Fruit fly (Drosophila melanogaster) whole organism, embryonic: ENCODE measurements around the gene CG5050.

Experiments
- Blimp-1 ChIP-seq: fragments of 200-800 bp; sonication (Bioruptor generic); optimal IDR thresholded peaks from 3 replicates; lab custom pipeline; 2018; ENCODE audit warnings: missing biosample characterization, missing genetic modification characterization, mild to moderate bottlenecking, moderate library complexity, missing genetic modification reagents
- CG11560 ChIP-seq: fragments of 200-800 bp; sonication (Bioruptor generic); IDR thresholded peaks from 3 replicates; pipeline ENCODE4 v1.3.6; 2022; ENCODE audit warnings: missing biosample characterization, missing genetic modification characterization
- CG12071 ChIP-seq: fragments of 200-800 bp; sonication (Bioruptor generic); optimal IDR thresholded peaks from 3 replicates; lab custom pipeline; 2018; ENCODE audit warnings: missing biosample characterization, mild to moderate bottlenecking, missing genetic modification characterization
- CG12155 ChIP-seq: fragments of 200-800 bp; sonication (Bioruptor generic); optimal IDR thresholded peaks from 3 replicates; lab custom pipeline; 2016; ENCODE audit warnings: missing biosample characterization, missing genetic modification characterization
- CG12769 ChIP-seq: fragments of 200-800 bp; sonication (Bioruptor generic); optimal IDR thresholded peaks from 2 replicates; lab custom pipeline; 2019; ENCODE audit warnings: missing biosample characterization, mild to moderate bottlenecking, missing genetic modification characterization, moderate library complexity
- CG13424 ChIP-seq: fragments of 200-800 bp; sonication (Bioruptor generic); optimal IDR thresholded peaks from 2 replicates; lab custom pipeline; 2019; ENCODE audit warnings: missing biosample characterization, mild to moderate bottlenecking, missing genetic modification characterization, moderate library complexity
- CG13775 ChIP-seq: fragments of 200-800 bp; sonication (Bioruptor generic); optimal IDR thresholded peaks from 3 replicates; lab custom pipeline; 2017; ENCODE audit warnings: missing biosample characterization, mild to moderate bottlenecking, missing genetic modification characterization
- CG15514 ChIP-seq: fragments of 200-800 bp; sonication (Bioruptor generic); optimal IDR thresholded peaks from 3 replicates; lab custom pipeline; 2017; ENCODE audit warnings: missing biosample characterization, missing genetic modification characterization, mild to moderate bottlenecking, moderate library complexity, missing genetic modification reagents
- CG16815 ChIP-seq: fragments of 200-800 bp; sonication (Bioruptor generic); optimal IDR thresholded peaks from 3 replicates; lab custom pipeline; 2017; ENCODE audit warnings: missing biosample characterization, mild to moderate bottlenecking, missing genetic modification characterization
- CG17612 ChIP-seq: fragments of 200-800 bp; sonication (Bioruptor generic); IDR thresholded peaks from 2 replicates; pipeline ENCODE4 v1.3.6; 2022; ENCODE audit warnings: missing biosample characterization, missing genetic modification characterization
- CG1792 ChIP-seq: fragments of 200-800 bp; sonication (Bioruptor generic); optimal IDR thresholded peaks from 2 replicates; lab custom pipeline; 2016; ENCODE audit warnings: missing biosample characterization, missing genetic modification characterization
- CG18619 ChIP-seq: fragments of 200-800 bp; sonication (Bioruptor generic); optimal IDR thresholded peaks from 3 replicates; lab custom pipeline; 2017; ENCODE audit warnings: missing biosample characterization, mild to moderate bottlenecking, missing genetic modification characterization
- CG3838 ChIP-seq: fragments of 200-800 bp; sonication (Bioruptor generic); optimal IDR thresholded peaks from 3 replicates; lab custom pipeline; 2016; ENCODE audit warnings: missing biosample characterization, missing genetic modification characterization
- CG4424 ChIP-seq: fragments of 200-800 bp; sonication (Bioruptor generic); optimal IDR thresholded peaks from 3 replicates; lab custom pipeline; 2016; ENCODE audit warnings: missing biosample characterization, missing genetic modification characterization
- CG5245 ChIP-seq: fragments of 200-800 bp; sonication (Bioruptor generic); optimal IDR thresholded peaks from 3 replicates; lab custom pipeline; 2016; ENCODE audit warnings: missing biosample characterization, missing genetic modification characterization
- CG6272 ChIP-seq: fragments of 200-800 bp; sonication (Bioruptor generic); IDR thresholded peaks from 2 replicates; pipeline ENCODE4 v1.3.6; 2022; ENCODE audit warnings: missing biosample characterization, missing genetic modification characterization
- CG6683 ChIP-seq: fragments of 200-800 bp; sonication (Bioruptor generic); optimal IDR thresholded peaks from 2 replicates; lab custom pipeline; 2017; ENCODE audit warnings: missing biosample characterization, mild to moderate bottlenecking, missing genetic modification characterization, missing genetic modification reagents
- CG8765 ChIP-seq: fragments of 200-800 bp; sonication (Bioruptor generic); IDR thresholded peaks from 2 replicates; pipeline ENCODE4 v1.3.6; 2022; ENCODE audit warnings: missing biosample characterization, missing genetic modification characterization
- Chrac-16 ChIP-seq: fragments of 200-800 bp; sonication (Bioruptor generic); optimal IDR thresholded peaks from 3 replicates; lab custom pipeline; 2016; ENCODE audit warnings: missing biosample characterization, missing genetic modification characterization
- CoRest ChIP-seq: fragments of 200-800 bp; sonication (Bioruptor generic); optimal IDR thresholded peaks from 3 replicates; lab custom pipeline; 2018; ENCODE audit warnings: missing biosample characterization, mild to moderate bottlenecking, missing genetic modification characterization, moderate library complexity
- D19B ChIP-seq: fragments of 200-800 bp; sonication (Bioruptor generic); optimal IDR thresholded peaks from 2 replicates; lab custom pipeline; 2017; ENCODE audit warnings: missing biosample characterization, mild to moderate bottlenecking, missing genetic modification characterization
- Hey ChIP-seq: fragments of 200-800 bp; sonication (Bioruptor generic); optimal IDR thresholded peaks from 3 replicates; lab custom pipeline; 2018; ENCODE audit warnings: missing biosample characterization, mild to moderate bottlenecking, missing genetic modification characterization
- HmgD ChIP-seq: fragments of 200-800 bp; sonication (Bioruptor generic); optimal IDR thresholded peaks from 3 replicates; lab custom pipeline; 2016; ENCODE audit warnings: missing biosample characterization, missing genetic modification characterization
- HmgZ ChIP-seq: fragments of 200-800 bp; sonication (Bioruptor generic); optimal IDR thresholded peaks from 2 replicates; lab custom pipeline; 2018; ENCODE audit warnings: missing biosample characterization, mild to moderate bottlenecking, missing genetic modification characterization
- Jarid2 ChIP-seq: fragments of 200-800 bp; sonication (Bioruptor generic); optimal IDR thresholded peaks from 3 replicates; lab custom pipeline; 2017; ENCODE audit warnings: mild to moderate bottlenecking, missing biosample characterization, missing genetic modification reagents, missing genetic modification characterization
- Ptx1 ChIP-seq: fragments of 200-800 bp; sonication (Bioruptor generic); IDR thresholded peaks from 2 replicates; pipeline ENCODE4 v1.3.6; 2022; ENCODE audit warnings: missing biosample characterization, missing genetic modification characterization
- Six4 ChIP-seq: fragments of 200-800 bp; sonication (Bioruptor generic); optimal IDR thresholded peaks from 2 replicates; lab custom pipeline; 2016; ENCODE audit warnings: missing biosample characterization, missing genetic modification characterization
- Sry-δ ChIP-seq: fragments of 200-800 bp; sonication (Bioruptor generic); optimal IDR thresholded peaks from 2 replicates; lab custom pipeline; 2016; ENCODE audit warnings: missing biosample characterization, missing genetic modification characterization
- Taf1 ChIP-seq: fragments of 200-800 bp; sonication (Bioruptor generic); IDR thresholded peaks from 2 replicates; pipeline ENCODE4 v1.3.6; 2022; ENCODE audit warnings: missing biosample characterization, missing genetic modification characterization
- Trl ChIP-seq, 3 experiments: fragments of >200 bp in 2 of 3; fragments of 200-800 bp in 1 of 3; sonication (Bioruptor generic) in 1 of 3; optimal IDR thresholded peaks; 2 replicates in 1 of 3; 3 replicates in 2 of 3; lab custom pipeline; 2016 to 2017; ENCODE audit warnings: missing biosample characterization in 1 of 3, missing genetic modification characterization in 1 of 3
- aop ChIP-seq: fragments of 200-800 bp; sonication (Bioruptor generic); IDR thresholded peaks from 2 replicates; pipeline ENCODE4 v1.3.6; 2022; ENCODE audit warnings: missing biosample characterization, missing genetic modification characterization
- ara ChIP-seq: fragments of 200-800 bp; sonication (Bioruptor generic); IDR thresholded peaks from 2 replicates; pipeline ENCODE4 v1.3.6; 2022; ENCODE audit warnings: missing biosample characterization, missing genetic modification characterization
- bbx ChIP-seq: fragments of 200-800 bp; sonication (Bioruptor generic); IDR thresholded peaks from 2 replicates; pipeline ENCODE4 v1.3.6; 2022; ENCODE audit warnings: missing biosample characterization, missing genetic modification characterization; ENCODE audit not compliant: partially characterized antibody
- dmrt11E ChIP-seq: fragments of 200-800 bp; sonication (Bioruptor generic); optimal IDR thresholded peaks from 3 replicates; lab custom pipeline; 2018; ENCODE audit warnings: missing biosample characterization, mild to moderate bottlenecking, missing genetic modification characterization, moderate library complexity
- dysf ChIP-seq: fragments of 200-800 bp; sonication (Bioruptor generic); IDR thresholded peaks from 3 replicates; pipeline ENCODE4 v1.3.6; 2022; ENCODE audit warnings: missing biosample characterization, missing genetic modification characterization
- fu2 ChIP-seq: fragments of 200-800 bp; sonication (Bioruptor generic); optimal IDR thresholded peaks from 2 replicates; lab custom pipeline; 2016; ENCODE audit warnings: missing biosample characterization, missing genetic modification characterization
- gro ChIP-seq: fragments of 200-800 bp; sonication (Bioruptor generic); optimal IDR thresholded peaks from 2 replicates; lab custom pipeline; 2016; ENCODE audit warnings: missing biosample characterization, missing genetic modification characterization
- hbn ChIP-seq: fragments of 200-800 bp; sonication (Bioruptor generic); IDR thresholded peaks from 2 replicates; pipeline ENCODE4 v1.3.6; 2022; ENCODE audit warnings: missing biosample characterization, missing genetic modification characterization; ENCODE audit not compliant: partially characterized antibody
- jigr1 ChIP-seq: fragments of 200-800 bp; sonication (Bioruptor generic); IDR thresholded peaks from 3 replicates; pipeline ENCODE4 v1.3.6; 2022; ENCODE audit warnings: missing biosample characterization, missing genetic modification characterization
- lola ChIP-seq, 3 experiments: fragments of >200 bp in 2 of 3; fragments of 200-800 bp in 1 of 3; sonication (Bioruptor generic) in 1 of 3; optimal IDR thresholded peaks; 2 replicates each; lab custom pipeline; 2017 to 2019; ENCODE audit warnings: missing biosample characterization in 3 of 3, missing genetic modification characterization in 3 of 3, mild to moderate bottlenecking in 1 of 3, moderate library complexity in 1 of 3
- pros ChIP-seq: fragments of 200-800 bp; sonication (Bioruptor generic); optimal IDR thresholded peaks from 3 replicates; lab custom pipeline; 2019; ENCODE audit warnings: missing biosample characterization, mild to moderate bottlenecking, missing genetic modification characterization, moderate library complexity
- psq ChIP-seq: fragments of 200-800 bp; sonication (Bioruptor generic); optimal IDR thresholded peaks from 2 replicates; lab custom pipeline; 2017; ENCODE audit warnings: missing biosample characterization, missing genetic modification characterization
- repo ChIP-seq: fragments of 200-800 bp; sonication (Bioruptor generic); optimal IDR thresholded peaks from 2 replicates; lab custom pipeline; 2016; ENCODE audit warnings: missing biosample characterization, missing genetic modification characterization
- sr ChIP-seq: fragments of 200-800 bp; sonication (Bioruptor generic); IDR thresholded peaks from 3 replicates; pipeline ENCODE4 v1.3.6; 2022; ENCODE audit warnings: missing biosample characterization, missing genetic modification characterization
- tll ChIP-seq, 2 experiments: fragments of 200-800 bp in 1 of 2; fragments of >200 bp in 1 of 2; sonication (Bioruptor generic) in 1 of 2; optimal IDR thresholded peaks; 2 replicates each; lab custom pipeline; 2017 to 2019; ENCODE audit warnings: missing biosample characterization in 2 of 2, missing genetic modification characterization in 2 of 2, mild to moderate bottlenecking in 1 of 2, moderate library complexity in 1 of 2
- tna ChIP-seq: fragments of 200-800 bp; sonication (Bioruptor generic); IDR thresholded peaks from 2 replicates; pipeline ENCODE4 v1.3.6; 2022; ENCODE audit warnings: missing biosample characterization, missing genetic modification characterization; ENCODE audit not compliant: partially characterized antibody
- trh ChIP-seq: fragments of 200-800 bp; sonication (Bioruptor generic); optimal IDR thresholded peaks from 2 replicates; lab custom pipeline; 2016; ENCODE audit warnings: missing biosample characterization, missing genetic modification characterization
- ttk ChIP-seq: fragments of 200-800 bp; sonication (Bioruptor generic); IDR thresholded peaks from 2 replicates; pipeline ENCODE4 v2.1.2; 2022; ENCODE audit warnings: missing biosample characterization, missing genetic modification characterization
- usp ChIP-seq: fragments of >200 bp; optimal IDR thresholded peaks from 2 replicates; lab custom pipeline; 2017; ENCODE audit warnings: missing biosample characterization, missing genetic modification characterization
- wek ChIP-seq: fragments of 200-800 bp; sonication (Bioruptor generic); optimal IDR thresholded peaks from 3 replicates; lab custom pipeline; 2018; ENCODE audit warnings: missing biosample characterization, mild to moderate bottlenecking, missing genetic modification characterization, moderate library complexity

The CG5050 gene

DNA sequence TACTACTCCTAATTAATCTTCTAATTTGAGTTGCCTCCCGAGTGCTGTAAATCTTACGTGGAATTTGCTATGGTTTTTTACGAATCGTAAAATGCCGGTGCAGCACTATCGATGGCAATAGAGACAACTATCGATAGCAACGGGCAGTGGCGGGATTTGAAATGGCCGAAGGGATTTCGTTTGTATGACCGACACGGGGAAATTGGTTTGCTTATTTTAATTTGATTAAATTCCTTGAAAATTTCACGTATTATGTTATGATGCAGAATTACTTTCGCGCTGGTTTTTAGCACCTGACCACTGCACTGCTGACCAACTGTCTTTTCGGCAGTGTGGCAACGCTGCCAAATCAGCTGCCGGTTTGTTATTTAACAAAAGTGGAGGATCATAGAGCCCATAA, 31.4 kb downstream of the CG5050 start, which contains the start of the genes GCS2beta and CG5131 (continued):
- TF ChIP-seq CG15514 (peak; percentile 88), CG12155 (peak; percentile 95), trh (GFP tag; lab: Kevin White, UChicago) (peak; percentile 86), Jarid2 (GFP tag; lab: Kevin White, UChicago) (peak; percentile 67), CG13775 (GFP tag; lab: Kevin White, UChicago) (peak; percentile 92), tna (peak; percentile 83), lola (GFP tag; optimal IDR thresholded peaks at IDR 0.05; lab: Kevin White, UChicago) (peak in 1 of 3 experiments; percentile 84), Trl (optimal IDR thresholded peaks at IDR 0.05; lab: Kevin White, UChicago) (no peak), Trl (GFP tag; optimal IDR thresholded peaks at IDR 0.05; lab: Kevin White, UChicago) (peak; percentile 98), dmrt11E (peak; percentile 81), CG1792 (peak; percentile 93), CG6683 (GFP tag; lab: Kevin White, UChicago) (peak; percentile 78), Chrac-16 (peak; percentile 96), ara (peak; percentile 84), CG12769 (peak; percentile 98), Taf1 (GFP tag; lab: Robert Waterston, UW) (peak; percentile 93), psq (peak; percentile 50), CG17612 (peak; percentile 88), CG16815 (GFP tag; lab: Kevin White, UChicago) (peak; percentile 91), HmgZ (tag; lab: Kevin White, UChicago) (peak; percentile 97), Blimp-1 (GFP tag; lab: Kevin White, UChicago) (peak; percentile 78), CG13424 (tag; lab: Kevin White, UChicago) (peak; percentile 91), jigr1 (GFP tag; lab: Robert Waterston, UW) (peak; percentile 81), pros (GFP tag; lab: Kevin White, UChicago) (no peak), repo (GFP tag; lab: Kevin White, UChicago) (peak; percentile 89), fu2 (GFP tag; lab: Kevin White, UChicago) (peak; percentile 97), D19B (peak; percentile 81), bbx (peak; percentile 77), CG5245 (GFP tag; lab: Kevin White, UChicago) (peak; percentile 89), CG12071 (peak; percentile 82), sr (GFP tag; lab: Robert Waterston, UW) (peak; percentile 38; the same call in 1 of the 3 replicates), CoRest (tag; lab: Kevin White, UChicago) (peak; percentile 93), dysf (GFP tag; lab: Robert Waterston, UW) (peak; percentile 96), tll (GFP tag; optimal IDR thresholded peaks at IDR 0.05; lab: Kevin White, UChicago) (no peak), Hey (tag; lab: Kevin White, UChicago) (peak; percentile 60), CG4424 (GFP tag; lab: Kevin White, UChicago) (peak; percentile 92), CG3838 (peak; percentile 71), CG6272 (peak; percentile 95), Six4 (GFP tag; lab: Kevin White, UChicago) (peak; percentile 90), gro (GFP tag; lab: Kevin White, UChicago) (peak; percentile 97), CG11560 (tag; lab: Robert Waterston, UW) (peak; percentile 88), Ptx1 (GFP tag; lab: Robert Waterston, UW) (peak; percentile 96), CG18619 (GFP tag; lab: Kevin White, UChicago) (peak; percentile 88), HmgD (GFP tag; lab: Kevin White, UChicago) (peak; percentile 97), usp (no peak), Sry-δ (peak; percentile 96), hbn (peak; percentile 91), aop (peak; percentile 65; the same call in 1 of the 2 replicates), wek (GFP tag; lab: Kevin White, UChicago) (peak; percentile 72), ttk (peak; percentile 94), CG8765 (GFP tag; lab: Robert Waterston, UW) (peak; percentile 83)
